Worm (Caenorhabditis elegans) whole organism, young adult: ENCODE data around the gene Y53F4B.26.

Experiments
- C17E4.6 ChIP-seq: fragments of 200-800 bp; sonication (Bioruptor generic); IDR thresholded peaks from 2 replicates; pipeline ENCODE4 v1.3.6; 2022; ENCODE audit warnings: missing genetic modification reagents, missing genetic modification characterization, missing compliant biosample characterization
- D2030.7 ChIP-seq: fragments of 200-800 bp; sonication (Bioruptor generic); IDR thresholded peaks from 2 replicates; pipeline ENCODE4 v1.3.6; 2022; ENCODE audit warnings: missing genetic modification reagents, missing genetic modification characterization, missing compliant biosample characterization
- F52B5.7 ChIP-seq: sonication (generic microtip); optimal IDR thresholded peaks from 2 replicates; lab custom pipeline; 2016; ENCODE audit warnings: mild to moderate bottlenecking, missing genetic modification characterization, missing compliant biosample characterization
- F57A8.1 ChIP-seq: fragments of 200-800 bp; sonication (Bioruptor generic); optimal IDR thresholded peaks from 2 replicates; lab custom pipeline; 2018; ENCODE audit warnings: mild to moderate bottlenecking, missing genetic modification characterization, moderate library complexity, missing compliant biosample characterization
- Y53F4B.3 ChIP-seq: fragments of 200-800 bp; sonication (Bioruptor generic); IDR thresholded peaks from 2 replicates; pipeline ENCODE4 v1.3.6; 2022; ENCODE audit warnings: missing genetic modification reagents, missing genetic modification characterization, missing compliant biosample characterization
- Y67H2A.10 ChIP-seq: fragments of 200-800 bp; sonication (Bioruptor generic); conservative IDR thresholded peaks from 2 replicates; pipeline ENCODE4 v1.3.6; 2022; ENCODE audit warnings: missing genetic modification reagents, missing genetic modification characterization, missing compliant biosample characterization
- ama-1 ChIP-seq, 3 experiments: fragments of 150-350 bp in 1 of 3; sonication (generic microtip) in 2 of 3; optimal IDR thresholded peaks; 2 replicates each; lab custom pipeline; 2014 to 2018; ENCODE audit warnings: missing biosample characterization in 2 of 3, missing genetic modification characterization in 2 of 3, missing genetic modification reagents in 2 of 3
- aptf-3 ChIP-seq: fragments of 200-800 bp; sonication (Bioruptor generic); IDR thresholded peaks from 2 replicates; pipeline ENCODE4 v1.3.6; 2022; ENCODE audit warnings: missing genetic modification characterization, missing compliant biosample characterization
- attf-6 ChIP-seq: fragments of 200-800 bp; sonication (Bioruptor generic); IDR thresholded peaks from 2 replicates; pipeline ENCODE4 v1.3.6; 2022; ENCODE audit warnings: missing genetic modification reagents, missing genetic modification characterization, missing compliant biosample characterization
- ccch-3 ChIP-seq: fragments of 200-800 bp; sonication (Bioruptor generic); optimal IDR thresholded peaks from 2 replicates; lab custom pipeline; 2018; ENCODE audit warnings: mild to moderate bottlenecking, missing genetic modification characterization, missing compliant biosample characterization
- cebp-1 ChIP-seq, 2 experiments: fragments of 200-800 bp in 1 of 2; sonication (Bioruptor generic) in 1 of 2; sonication (generic microtip) in 1 of 2; IDR thresholded peaks in 1 of 2; optimal IDR thresholded peaks in 1 of 2; 2 replicates each; pipeline versions ENCODE4 v1.3.6 to Lab custom; 2017 to 2022; ENCODE audit warnings: missing compliant biosample characterization in 2 of 2, missing genetic modification characterization in 2 of 2, mild to moderate bottlenecking in 1 of 2, missing genetic modification reagents in 1 of 2, moderate library complexity in 1 of 2
- dpl-1 ChIP-seq: fragments of 150-350 bp; optimal IDR thresholded peaks from 2 replicates; lab custom pipeline; 2014; ENCODE audit warnings: missing biosample characterization, missing genetic modification reagents, missing genetic modification characterization
- efl-1 ChIP-seq: fragments of 150-350 bp; optimal IDR thresholded peaks from 2 replicates; lab custom pipeline; 2014; ENCODE audit warnings: missing biosample characterization, missing genetic modification reagents, missing genetic modification characterization
- egl-18 ChIP-seq: fragments of 200-800 bp; sonication (Bioruptor generic); IDR thresholded peaks from 2 replicates; pipeline ENCODE4 v1.3.6; 2022; ENCODE audit warnings: missing genetic modification reagents, missing genetic modification characterization, missing compliant biosample characterization
- egrh-3 ChIP-seq: fragments of 200-800 bp; sonication (Bioruptor generic); IDR thresholded peaks from 2 replicates; pipeline ENCODE4 v1.3.6; 2022; ENCODE audit warnings: missing genetic modification reagents, missing genetic modification characterization, missing compliant biosample characterization
- ets-4 ChIP-seq: fragments of 200-800 bp; sonication (Bioruptor generic); optimal IDR thresholded peaks from 2 replicates; lab custom pipeline; 2018; ENCODE audit warnings: mild to moderate bottlenecking, missing genetic modification characterization, missing compliant biosample characterization
- hrde-1 ChIP-seq: sonication (generic microtip); optimal IDR thresholded peaks from 2 replicates; lab custom pipeline; 2016; ENCODE audit warnings: missing genetic modification characterization, mild to moderate bottlenecking, missing compliant biosample characterization, moderate library complexity, missing genotype, missing genetic modification reagents, borderline replicate concordance
- lag-1 ChIP-seq: fragments of 200-800 bp; sonication (Bioruptor generic); IDR thresholded peaks from 2 replicates; pipeline ENCODE4 v1.3.6; 2022; ENCODE audit warnings: missing genetic modification reagents, missing genetic modification characterization, missing compliant biosample characterization
- let-526 ChIP-seq: fragments of 200-800 bp; sonication (Bioruptor generic); IDR thresholded peaks from 2 replicates; pipeline ENCODE4 v1.3.6; 2022; ENCODE audit warnings: missing genetic modification reagents, missing genetic modification characterization, missing compliant biosample characterization
- madf-8 ChIP-seq: fragments of 200-800 bp; sonication (Bioruptor generic); conservative IDR thresholded peaks from 2 replicates; pipeline ENCODE4 v1.3.6; 2022; ENCODE audit warnings: missing genetic modification reagents, missing genetic modification characterization, missing compliant biosample characterization
- nfya-2 ChIP-seq: fragments of 200-800 bp; sonication (Bioruptor generic); IDR thresholded peaks from 2 replicates; pipeline ENCODE4 v1.3.6; 2022; ENCODE audit warnings: missing genetic modification reagents, missing genetic modification characterization, missing compliant biosample characterization
- rec-8 ChIP-seq, 2 experiments: sonication (generic microtip); optimal IDR thresholded peaks; 2 replicates each; lab custom pipeline; 2016; ENCODE audit warnings: mild to moderate bottlenecking in 2 of 2, missing genetic modification characterization in 2 of 2, missing genetic modification reagents in 2 of 2, missing genotype in 2 of 2, missing biosample characterization in 1 of 2, missing compliant biosample characterization in 1 of 2, moderate library complexity in 1 of 2
- repo-1 ChIP-seq: sonication (generic microtip); optimal IDR thresholded peaks from 2 replicates; lab custom pipeline; 2017; ENCODE audit warnings: mild to moderate bottlenecking, missing genetic modification characterization, missing compliant biosample characterization
- sdz-38 ChIP-seq: sonication (generic microtip); optimal IDR thresholded peaks from 2 replicates; lab custom pipeline; 2016; ENCODE audit warnings: missing genotype, missing genetic modification characterization, missing compliant biosample characterization
- sea-2 ChIP-seq: fragments of 200-800 bp; sonication (Bioruptor generic); IDR thresholded peaks from 2 replicates; pipeline ENCODE4 v1.3.6; 2022; ENCODE audit warnings: missing genetic modification characterization, missing compliant biosample characterization
- snpc-1.1 ChIP-seq: sonication (generic microtip); optimal IDR thresholded peaks from 2 replicates; lab custom pipeline; 2017; ENCODE audit warnings: missing genetic modification characterization, mild to moderate bottlenecking, missing compliant biosample characterization, antibody characterized with exemption, moderate library complexity, missing genotype, missing genetic modification reagents; ENCODE audit not compliant: insufficient read depth
- snpc-1.3 ChIP-seq: sonication (generic microtip); optimal IDR thresholded peaks from 2 replicates; lab custom pipeline; 2017; ENCODE audit warnings: missing genetic modification characterization, mild to moderate bottlenecking, missing compliant biosample characterization, antibody characterized with exemption, moderate library complexity, missing genotype, missing genetic modification reagents; ENCODE audit not compliant: insufficient read depth
- snpc-4 ChIP-seq, 5 experiments: fragments of 150-350 bp in 1 of 5; sonication (generic microtip) in 4 of 5; optimal IDR thresholded peaks; 2 replicates each; lab custom pipeline; 2014 to 2018; ENCODE audit warnings: missing genetic modification characterization in 5 of 5, missing biosample characterization in 3 of 5, antibody characterized with exemption in 2 of 5, mild to moderate bottlenecking in 2 of 5, missing compliant biosample characterization in 2 of 5, missing genotype in 2 of 5, moderate library complexity in 2 of 5, missing genetic modification reagents in 1 of 5
- zim-3 ChIP-seq: sonication (generic microtip); optimal IDR thresholded peaks from 2 replicates; lab custom pipeline; 2017; ENCODE audit warnings: mild to moderate bottlenecking, missing genetic modification characterization, moderate library complexity, missing compliant biosample characterization
- ztf-18 ChIP-seq: sonication (generic microtip); optimal IDR thresholded peaks from 2 replicates; lab custom pipeline; 2016; ENCODE audit warnings: missing genotype, mild to moderate bottlenecking, missing genetic modification characterization, missing compliant biosample characterization
- ztf-22 ChIP-seq: fragments of 200-800 bp; sonication (Bioruptor generic); optimal IDR thresholded peaks from 2 replicates; lab custom pipeline; 2018; ENCODE audit warnings: mild to moderate bottlenecking, missing genetic modification characterization, moderate library complexity, missing compliant biosample characterization
- ztf-6 ChIP-seq: fragments of 200-800 bp; sonication (Bioruptor generic); IDR thresholded peaks from 2 replicates; pipeline ENCODE4 v1.3.6; 2022; ENCODE audit warnings: missing genetic modification reagents, missing genetic modification characterization, missing compliant biosample characterization

Gene Y53F4B.26

ce11 chrII:15143729-15144128 lies 2.9 kb upstream of the Y53F4B.26 start:
- TF ChIP-seq zim-3, result no peak
- TF ChIP-seq egrh-3 (GFP tag; lab: Robert Waterston, UW), result no peak
- TF ChIP-seq ets-4, result no peak
- no peak for TF ChIP-seq snpc-1.1 (tag; lab: Kevin White, UChicago)
- no peak for TF ChIP-seq ztf-6
- TF ChIP-seq repo-1 (tag; lab: Kevin White, UChicago), result no peak
- no peak for TF ChIP-seq egl-18
- no peak for TF ChIP-seq snpc-4 (GFP tag; optimal IDR thresholded peaks at IDR 0.05; lab: Kevin White, UChicago)
- TF ChIP-seq snpc-4 (tag; optimal IDR thresholded peaks at IDR 0.05; lab: Kevin White, UChicago), result no peak
- TF ChIP-seq attf-6 (GFP tag; lab: Robert Waterston, UW), result no peak
- no peak for TF ChIP-seq lag-1
- TF ChIP-seq nfya-2 (GFP tag; lab: Robert Waterston, UW), result no peak

ce11 chrII:15135886-15136285 lies 4.9 kb downstream of the Y53F4B.26 start, which contains the start of gene Y53F4B.25:
Gene Y53F4B.25 (plus strand): TSS chrII:15136186.
- TF ChIP-seq cebp-1 (GFP tag; IDR thresholded peaks at IDR 0.05; lab: Robert Waterston, UW) (no peak), cebp-1 (tag; optimal IDR thresholded peaks at IDR 0.05; lab: Kevin White, UChicago) (no peak), snpc-1.3 (tag; lab: Kevin White, UChicago) (no peak), D2030.7 (GFP tag; lab: Robert Waterston, UW) (no peak), ztf-18 (no peak)

- TF ChIP-seq C17E4.6 (GFP tag; lab: Robert Waterston, UW) (no peak), sdz-38 (tag; lab: Kevin White, UChicago) (no peak)
Observed at ce11 chrII:15134332-15134731, 6.4 kb downstream of the Y53F4B.26 start, which contains the start of gene Y53F4B.24. Gene Y53F4B.24 (minus strand): TSS chrII:15134432.

- no peak for TF ChIP-seq ztf-18
- TF ChIP-seq ets-4, result no peak
- no peak for TF ChIP-seq F57A8.1 (GFP tag; lab: Kevin White, UChicago)
- TF ChIP-seq dpl-1 (GFP tag; lab: Kevin White, UChicago), result no peak
- TF ChIP-seq ama-1 (optimal IDR thresholded peaks at IDR 0.05; lab: Kevin White, UChicago), result no peak
- TF ChIP-seq ama-1 (GFP tag; optimal IDR thresholded peaks at IDR 0.05; lab: Kevin White, UChicago), result no peak
- TF ChIP-seq rec-8 (tag; optimal IDR thresholded peaks at IDR 0.05; lab: Kevin White, UChicago), result no peak
- TF ChIP-seq hrde-1 (tag; lab: Kevin White, UChicago), result no peak
- no peak for TF ChIP-seq ztf-22 (GFP tag; lab: Kevin White, UChicago)
Observed at ce11 chrII:15130512-15130911, 10.3 kb downstream of the Y53F4B.26 start, which contains the start of gene Y53F4B.62. Gene Y53F4B.62 (minus strand): TSS chrII:15130612.

- TF ChIP-seq let-526 (GFP tag; lab: Robert Waterston, UW), result no peak
- TF ChIP-seq F52B5.7 (tag; lab: Kevin White, UChicago), result no peak
- TF ChIP-seq Y67H2A.10 (GFP tag; lab: Robert Waterston, UW), result no peak
- TF ChIP-seq sea-2, result no peak
- TF ChIP-seq aptf-3 (GFP tag; lab: Robert Waterston, UW), result no peak
- TF ChIP-seq Y53F4B.3 (GFP tag; lab: Robert Waterston, UW), result no peak
- no peak for TF ChIP-seq madf-8 (GFP tag; lab: Robert Waterston, UW)
- no peak for TF ChIP-seq ccch-3 (GFP tag; lab: Kevin White, UChicago)
- no peak for TF ChIP-seq efl-1 (GFP tag; lab: Kevin White, UChicago)
- no peak for TF ChIP-seq egrh-3 (GFP tag; lab: Robert Waterston, UW)
Observed at ce11 chrII:15124193-15124592, 16.6 kb downstream of the Y53F4B.26 start, which contains the start of gene Y53F4B.23. Gene Y53F4B.23 (plus strand): TSS chrII:15124504.
